Fruit fly (Drosophila melanogaster): Measurements from ENCODE around the gene Mcm2.

Gene Mcm2

DNA sequence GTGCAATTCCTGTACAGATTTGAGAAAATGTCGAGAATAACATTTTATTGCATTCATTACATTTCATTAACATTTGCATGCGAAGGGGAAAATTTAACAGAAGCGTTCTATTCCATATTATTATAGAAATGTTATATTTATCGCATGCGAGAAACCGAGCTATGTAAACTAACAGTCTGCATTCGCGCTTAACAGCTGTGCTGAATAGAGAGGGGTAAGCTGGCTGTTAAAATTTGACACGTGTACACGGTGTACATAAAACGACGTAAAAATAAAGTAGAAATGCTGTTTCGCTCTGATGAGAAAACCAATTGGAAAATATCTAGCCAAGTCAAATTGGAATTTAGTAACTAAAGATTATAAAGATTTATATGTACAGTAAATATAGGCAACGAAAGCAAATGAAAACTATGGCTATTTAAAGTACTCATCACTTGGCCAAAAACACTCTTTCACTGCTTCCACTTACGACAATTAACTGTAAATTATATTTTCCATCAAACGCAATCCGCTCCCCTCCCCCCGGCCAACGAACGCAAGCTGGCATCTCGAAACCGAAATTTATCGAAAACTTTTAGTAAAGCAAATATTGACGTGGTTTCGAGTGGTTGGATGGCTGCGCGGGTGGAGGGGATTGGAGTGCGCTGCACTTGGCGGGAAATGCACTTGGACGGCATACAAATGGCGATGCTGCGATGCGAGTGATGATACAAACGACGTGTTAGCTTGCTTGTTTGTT, 41.6 kb downstream of the Mcm2 start (continued):
- TF ChIP-seq CG10147 (GFP tag; optimal IDR thresholded peaks at IDR 0.05): no peak
- no peak for TF ChIP-seq CG7987 (GFP tag; optimal IDR thresholded peaks at IDR 0.05)
- TF ChIP-seq B-H2 (GFP tag; optimal IDR thresholded peaks at IDR 0.05): no peak
- no peak for TF ChIP-seq CG15073 (GFP tag; optimal IDR thresholded peaks at IDR 0.05)
- no peak for TF ChIP-seq sd (tag; optimal IDR thresholded peaks at IDR 0.05)
- TF ChIP-seq CG17359 (tag; optimal IDR thresholded peaks at IDR 0.05): no peak
- TF ChIP-seq ems (GFP tag; optimal IDR thresholded peaks at IDR 0.05): no peak
- no peak for TF ChIP-seq schlank (tag; optimal IDR thresholded peaks at IDR 0.05)
- peak; percentile 33 for TF ChIP-seq Med (GFP tag)
- TF ChIP-seq pzg (GFP tag; optimal IDR thresholded peaks at IDR 0.05): no peak
- TF ChIP-seq CG32532 (GFP tag; IDR thresholded peaks at IDR 0.05): no peak
- TF ChIP-seq CG4854 (GFP tag; optimal IDR thresholded peaks at IDR 0.05): no peak
- TF ChIP-seq yki (optimal IDR thresholded peaks at IDR 0.05): no peak
- 0 out of 3 replicates have a peak, but pooled peaks have one; percentile 20 for TF ChIP-seq ci (GFP tag; IDR thresholded peaks at IDR 0.05)
- TF ChIP-seq CG13424 (tag; optimal IDR thresholded peaks at IDR 0.05): no peak
- 0 out of 2 replicates have a peak, but pooled peaks have one; percentile 5 for TF ChIP-seq onecut (GFP tag; IDR thresholded peaks at IDR 0.05)
- no peak for TF ChIP-seq Rfx (GFP tag; IDR thresholded peaks at IDR 0.05)
- TF ChIP-seq cas (GFP tag; IDR thresholded peaks at IDR 0.05): no peak
- TF ChIP-seq repo (GFP tag; optimal IDR thresholded peaks at IDR 0.05): no peak
- TF ChIP-seq sens (GFP tag): peak; percentile 50
- TF ChIP-seq CG13775 (GFP tag; optimal IDR thresholded peaks at IDR 0.05): no peak
- TF ChIP-seq grn (GFP tag; optimal IDR thresholded peaks at IDR 0.05): no peak
- no peak for TF ChIP-seq stc (GFP tag; IDR thresholded peaks at IDR 0.05)
- no peak for TF ChIP-seq Camta (GFP tag; optimal IDR thresholded peaks at IDR 0.05)
- no peak for TF ChIP-seq CG9797 (GFP tag; optimal IDR thresholded peaks at IDR 0.05)
- TF ChIP-seq CG30403 (GFP tag; optimal IDR thresholded peaks at IDR 0.05): no peak
- TF ChIP-seq CG11247 (GFP tag; IDR thresholded peaks at IDR 0.05): no peak
- no peak for TF ChIP-seq CG12942 (GFP tag; optimal IDR thresholded peaks at IDR 0.05)
- no peak for TF ChIP-seq CG3726 (GFP tag; IDR thresholded peaks at IDR 0.05)
- no peak for TF ChIP-seq bigmax (GFP tag; optimal IDR thresholded peaks at IDR 0.05)
- TF ChIP-seq Stat92E (GFP tag; optimal IDR thresholded peaks at IDR 0.05): peak in 1 of 3 experiments; percentile 59
- TF ChIP-seq dysf (GFP tag; IDR thresholded peaks at IDR 0.05): no peak
- TF ChIP-seq H2.0 (GFP tag; IDR thresholded peaks at IDR 0.05): no peak
- no peak for TF ChIP-seq gcm2 (GFP tag; optimal IDR thresholded peaks at IDR 0.05)
- no peak for TF ChIP-seq Neu2 (GFP tag; optimal IDR thresholded peaks at IDR 0.05; ENCODE audit: borderline replicate concordance)
- no peak for TF ChIP-seq CG4617 (GFP tag; optimal IDR thresholded peaks at IDR 0.05; ENCODE audit: borderline replicate concordance)
- TF ChIP-seq Oaz (GFP tag; IDR thresholded peaks at IDR 0.05): no peak
- TF ChIP-seq slbo (GFP tag; IDR thresholded peaks at IDR 0.05): no peak
- TF ChIP-seq CG43689 (GFP tag; IDR thresholded peaks at IDR 0.05): no peak
- no peak for TF ChIP-seq CG17568 (GFP tag; optimal IDR thresholded peaks at IDR 0.05)
- TF ChIP-seq CG3995 (GFP tag; optimal IDR thresholded peaks at IDR 0.05): no peak
- TF ChIP-seq tll (GFP tag; optimal IDR thresholded peaks at IDR 0.05): no peak
- TF ChIP-seq Adf1 (GFP tag; IDR thresholded peaks at IDR 0.05): no peak
- TF ChIP-seq usp (GFP tag; optimal IDR thresholded peaks at IDR 0.05): no peak
- TF ChIP-seq sqz (GFP tag; optimal IDR thresholded peaks at IDR 0.05): no peak
- TF ChIP-seq CG9932 (GFP tag; IDR thresholded peaks at IDR 0.05): no peak
- TF ChIP-seq Sox102F (GFP tag; optimal IDR thresholded peaks at IDR 0.05): no peak
- no peak for TF ChIP-seq CG31388 (GFP tag; optimal IDR thresholded peaks at IDR 0.05)
- no peak for TF ChIP-seq nau (GFP tag; optimal IDR thresholded peaks at IDR 0.05)
- no peak for TF ChIP-seq Ets97D (GFP tag; optimal IDR thresholded peaks at IDR 0.05)
- no peak for TF ChIP-seq h (optimal IDR thresholded peaks at IDR 0.05)

Measured in whole organism, embryonic.